Worm (Caenorhabditis elegans): Measurements from ENCODE around the gene F41H10.12.
"Not testable (repeated sequence)": the region's sequence is repeated elsewhere in the genome, so short reads cannot be mapped to it uniquely, and the experiment has no call there.

The F41H10.12 gene

DNA sequence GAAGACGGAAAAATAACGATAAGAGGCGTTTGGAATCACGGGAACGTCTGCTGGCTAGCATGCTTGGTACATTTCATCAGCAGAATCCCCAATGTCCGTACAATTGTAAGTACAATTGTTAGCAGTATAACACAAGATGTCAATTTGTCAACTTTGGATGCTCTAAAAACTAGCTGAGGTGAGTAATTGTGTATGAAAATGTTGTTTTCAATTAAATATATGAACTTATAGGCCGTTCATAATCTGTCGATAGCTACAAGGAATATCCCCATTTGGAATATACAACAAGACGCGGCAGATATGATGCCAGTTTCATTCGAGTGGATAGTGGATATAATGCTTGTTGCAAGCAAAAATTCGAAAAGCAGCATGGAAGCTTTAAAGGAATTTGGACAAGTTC lies at the start of gene F41H10.12:
TSS of gene F41H10.12 (plus strand) at position 301 of the 400 bp plus-strand sequence.
- TF ChIP-seq hlh-15 (tag; optimal IDR thresholded peaks at IDR 0.05) (no peak), sdc-2 (tag; optimal IDR thresholded peaks at IDR 0.05) (no peak), odd-2 (tag; optimal IDR thresholded peaks at IDR 0.05) (no peak), ceh-45 (GFP tag; IDR thresholded peaks at IDR 0.05) (no peak), tbx-2 (tag; optimal IDR thresholded peaks at IDR 0.05) (no peak), eyg-1 (tag; optimal IDR thresholded peaks at IDR 0.05) (no peak), hlh-13 (GFP tag; optimal IDR thresholded peaks at IDR 0.05) (no peak), unc-55 (GFP tag; optimal IDR thresholded peaks at IDR 0.05) (no peak), dmd-4 (tag; optimal IDR thresholded peaks at IDR 0.05; ENCODE audit: borderline replicate concordance) (no peak), lim-6 (tag; optimal IDR thresholded peaks at IDR 0.05) (no peak), ceh-2 (tag; optimal IDR thresholded peaks at IDR 0.05) (no peak), ref-2 (tag; optimal IDR thresholded peaks at IDR 0.05) (no peak), ztf-16 (tag; optimal IDR thresholded peaks at IDR 0.05) (no peak), pat-9 (tag; optimal IDR thresholded peaks at IDR 0.05) (no peak), ceh-31 (tag; optimal IDR thresholded peaks at IDR 0.05) (no peak), unc-42 (tag; optimal IDR thresholded peaks at IDR 0.05) (no peak), ceh-19 (GFP tag; optimal IDR thresholded peaks at IDR 0.05) (no peak)

DNA sequence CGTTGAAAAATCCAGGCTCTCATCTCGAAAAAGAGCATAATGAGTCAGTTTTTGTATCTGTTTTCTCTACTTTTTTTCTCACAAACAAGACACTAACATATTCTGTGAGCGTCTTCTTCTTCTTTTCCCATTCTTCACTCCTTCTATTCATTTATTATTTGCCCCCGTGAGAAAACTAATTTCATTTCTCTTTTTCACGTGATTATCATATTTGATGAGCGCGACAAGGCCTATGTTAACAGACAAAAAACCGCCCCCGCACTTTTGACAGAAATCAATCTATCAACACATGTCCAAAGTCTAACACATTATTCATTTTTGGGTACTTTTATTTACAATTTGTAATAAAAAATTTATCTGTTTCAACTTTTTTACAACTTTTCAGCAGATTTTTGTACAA lies 47.5 kb upstream of the F41H10.12 start:
- no peak for TF ChIP-seq hlh-30 (tag; optimal IDR thresholded peaks at IDR 0.05; ENCODE audit: insufficient read depth)
- TF ChIP-seq gmeb-2 (tag; optimal IDR thresholded peaks at IDR 0.05): no peak
- no peak for TF ChIP-seq ceh-2 (tag; optimal IDR thresholded peaks at IDR 0.05)
- no peak for TF ChIP-seq unc-42 (tag; optimal IDR thresholded peaks at IDR 0.05)
- TF ChIP-seq ceh-30 (tag; optimal IDR thresholded peaks at IDR 0.05): no peak
- no peak for TF ChIP-seq elt-4 (tag; optimal IDR thresholded peaks at IDR 0.05)
- no peak for TF ChIP-seq npax-4 (tag; optimal IDR thresholded peaks at IDR 0.05)
- TF ChIP-seq syd-9 (tag; optimal IDR thresholded peaks at IDR 0.05): no peak

DNA sequence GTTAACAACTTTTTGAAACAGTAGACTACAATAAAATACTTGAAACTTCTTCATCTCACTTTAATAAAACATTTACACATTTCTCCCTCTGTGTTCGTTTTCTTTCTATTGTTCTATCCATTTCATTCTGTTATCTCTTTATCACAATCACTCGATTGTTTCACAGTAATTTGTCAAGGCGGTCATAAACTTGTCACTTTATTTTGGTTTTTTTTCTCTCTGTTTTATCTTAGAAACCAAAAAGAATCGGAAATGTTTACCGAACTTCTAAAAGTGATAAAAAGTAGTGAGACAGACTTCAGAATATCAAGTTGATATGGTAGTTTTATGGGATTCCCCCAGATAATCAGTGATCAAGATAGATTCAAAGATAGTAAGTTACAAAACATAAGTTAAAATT lies 45.9 kb upstream of the F41H10.12 start, which contains the start of gene Y4C6B.2:
TSS of gene Y4C6B.2 (plus strand) at position 320 of the 400 bp plus-strand sequence.
- no peak for TF ChIP-seq ceh-34 (tag; optimal IDR thresholded peaks at IDR 0.05)
- TF ChIP-seq T23F11.4 (GFP tag; optimal IDR thresholded peaks at IDR 0.05): no peak
- no peak for TF ChIP-seq syd-9 (tag; optimal IDR thresholded peaks at IDR 0.05)
- TF ChIP-seq ref-2 (tag; optimal IDR thresholded peaks at IDR 0.05): no peak

DNA sequence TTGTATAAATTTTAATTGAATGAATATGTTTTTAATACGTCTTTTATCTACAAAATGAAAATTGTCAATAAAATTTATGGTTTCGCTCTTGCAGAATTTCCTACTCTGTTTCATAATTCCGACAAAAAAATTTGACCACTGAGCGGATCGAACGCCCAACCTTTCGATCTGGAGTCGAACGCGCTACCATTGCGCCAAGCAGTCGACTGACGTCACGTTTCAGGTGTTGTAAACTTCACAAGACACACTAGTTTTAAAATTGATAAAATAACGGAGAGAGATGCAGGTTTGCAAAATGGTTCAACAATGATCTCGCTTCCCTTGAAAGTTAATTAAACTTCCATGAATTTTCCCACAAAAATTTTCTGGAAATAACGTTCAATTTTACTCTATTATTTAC lies 41.0 kb upstream of the F41H10.12 start:
- TF ChIP-seq tbx-2 (tag; optimal IDR thresholded peaks at IDR 0.05): no peak

DNA sequence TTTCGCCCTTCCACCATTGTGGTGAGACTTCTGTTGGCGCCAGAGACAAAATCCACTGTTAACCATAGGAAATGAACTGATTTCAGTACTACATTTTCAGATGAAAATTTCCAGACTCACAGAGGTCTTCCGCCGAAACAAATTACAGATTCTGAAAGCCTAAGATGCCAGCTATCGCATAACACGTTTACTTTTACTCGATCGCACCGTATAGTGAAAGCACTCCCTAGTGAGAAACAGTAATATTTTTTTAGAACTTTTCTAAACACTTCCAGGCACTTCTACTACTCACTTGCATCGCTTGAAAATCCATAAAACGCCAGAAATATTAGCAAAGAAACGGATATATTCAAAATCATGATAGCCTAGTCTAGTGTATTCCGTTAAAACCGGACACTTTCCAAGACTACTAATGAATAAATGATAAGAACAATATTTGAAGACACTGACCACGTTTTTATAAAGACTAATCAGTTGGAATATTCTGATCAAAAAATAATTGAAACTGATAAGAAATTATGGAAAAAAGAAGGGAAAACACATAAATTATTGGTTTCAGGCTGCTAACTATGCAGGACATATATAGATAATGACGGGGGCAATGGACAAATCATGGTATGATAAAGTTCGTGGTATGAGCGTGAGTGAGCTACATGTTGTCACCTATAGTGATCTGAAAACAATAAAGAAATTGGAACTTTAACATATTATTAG lies 34.5 kb upstream of the F41H10.12 start, which contains the start of gene gba-4:
TSS of gene gba-4 (minus strand) at position 418 of the 714 bp plus-strand sequence.
- not testable (repeated sequence) for TF ChIP-seq unc-42, ztf-16, syd-9 (tag; optimal IDR thresholded peaks at IDR 0.05)

DNA sequence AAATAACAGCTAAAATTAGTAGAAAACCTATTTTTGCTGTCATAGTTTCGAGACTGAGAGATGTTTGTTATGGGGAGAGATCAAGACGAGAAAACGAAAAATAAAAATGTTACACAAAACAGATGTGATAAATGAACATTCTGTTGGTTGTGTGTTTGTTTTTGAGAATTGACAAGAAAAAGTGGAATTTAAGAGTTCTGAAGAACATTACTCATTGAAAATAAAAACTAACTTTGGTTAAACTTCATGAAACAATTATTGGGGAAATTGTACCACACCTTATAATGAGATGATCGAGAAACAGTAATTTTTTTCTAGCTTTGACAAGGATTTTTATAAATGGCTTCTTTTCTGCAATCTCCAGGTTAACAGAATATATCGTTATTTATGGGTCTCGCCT lies 31.8 kb upstream of the F41H10.12 start, which contains the start of gene Y4C6B.7:
TSS of gene Y4C6B.7 (minus strand) at position 101 of the 400 bp plus-strand sequence.
- TF ChIP-seq ceh-22 (tag; optimal IDR thresholded peaks at IDR 0.05): no peak
- TF ChIP-seq madf-2 (tag; optimal IDR thresholded peaks at IDR 0.05): no peak
- no peak for TF ChIP-seq syd-9 (tag; optimal IDR thresholded peaks at IDR 0.05)
- no peak for TF ChIP-seq ceh-45 (GFP tag; IDR thresholded peaks at IDR 0.05)
- no peak for TF ChIP-seq unc-86 (tag; optimal IDR thresholded peaks at IDR 0.05)
- TF ChIP-seq zip-5 (tag; optimal IDR thresholded peaks at IDR 0.05): no peak
- no peak for TF ChIP-seq ceh-30 (tag; optimal IDR thresholded peaks at IDR 0.05)
- no peak for TF ChIP-seq ref-2 (tag; optimal IDR thresholded peaks at IDR 0.05)
- no peak for TF ChIP-seq pag-3 (tag; optimal IDR thresholded peaks at IDR 0.05; ENCODE audit: borderline replicate concordance)
- no peak for TF ChIP-seq pros-1 (tag; optimal IDR thresholded peaks at IDR 0.05)
- TF ChIP-seq ama-1 (optimal IDR thresholded peaks at IDR 0.05): no peak
